Fruit fly (Drosophila melanogaster) whole organism: ENCODE results near the gene CG3198.

Experiments used
- CG8478 ChIP-seq: fragments of >200 bp; optimal IDR thresholded peaks from 2 replicates; lab custom pipeline; 2018; ENCODE audit warnings: inconsistent platforms
- Dll ChIP-seq: fragments of >200 bp; optimal IDR thresholded peaks from 2 replicates; lab custom pipeline; 2017
- EcR ChIP-seq, 2 experiments: fragments of >200 bp; optimal IDR thresholded peaks; 2 replicates each; lab custom pipeline; 2017; ENCODE audit warnings: missing biosample characterization in 2 of 2, missing genetic modification characterization in 2 of 2, missing genetic modification reagents in 2 of 2
- pan ChIP-seq: fragments of >200 bp; optimal IDR thresholded peaks from 2 replicates; lab custom pipeline; 2017
- psq ChIP-seq: fragments of >200 bp; optimal IDR thresholded peaks from 2 replicates; lab custom pipeline; 2017
- usp ChIP-seq: fragments of >200 bp; optimal IDR thresholded peaks from 2 replicates; lab custom pipeline; 2017; ENCODE audit warnings: missing biosample characterization, missing genetic modification characterization, mixed read lengths

The CG3198 gene

DNA sequence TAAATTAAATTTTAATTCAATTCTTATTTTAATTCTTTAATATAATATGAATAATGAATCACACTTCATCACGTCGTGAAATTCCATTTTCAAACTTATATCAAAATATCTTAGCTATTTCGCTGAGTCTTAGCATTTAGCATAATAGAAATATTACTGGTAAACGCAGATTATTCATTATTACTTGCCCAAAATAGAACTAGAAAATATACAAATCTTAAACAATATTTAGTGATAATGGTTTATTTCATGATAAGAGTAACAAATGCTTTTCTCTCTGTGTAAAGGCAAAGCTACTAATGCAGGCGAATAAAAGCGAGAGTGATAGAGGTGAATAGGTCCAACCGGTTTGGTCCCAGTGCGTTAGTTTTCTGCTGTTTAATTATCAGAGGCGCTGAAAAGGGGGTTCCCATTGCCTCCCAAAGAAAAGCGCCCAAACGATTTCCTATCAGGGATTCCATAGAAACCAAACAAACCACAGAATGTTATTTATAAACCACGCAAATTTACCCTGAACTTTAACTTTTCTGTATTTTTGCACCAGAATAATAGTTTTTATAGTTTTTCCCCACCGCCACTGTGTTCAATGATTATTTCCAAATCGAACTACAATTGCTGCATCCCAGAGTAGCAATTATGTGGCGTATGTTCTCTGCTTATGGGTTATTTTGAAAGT lies 10.8 kb downstream of the CG3198 start:
- TF ChIP-seq usp (GFP tag; lab: Kevin White, UChicago) (no peak), EcR (GFP tag; optimal IDR thresholded peaks at IDR 0.05; lab: Kevin White, UChicago) (no peak), Dll (lab: Kevin White, UChicago) (no peak), psq (lab: Kevin White, UChicago) (no peak), pan (lab: Kevin White, UChicago) (no peak)

DNA sequence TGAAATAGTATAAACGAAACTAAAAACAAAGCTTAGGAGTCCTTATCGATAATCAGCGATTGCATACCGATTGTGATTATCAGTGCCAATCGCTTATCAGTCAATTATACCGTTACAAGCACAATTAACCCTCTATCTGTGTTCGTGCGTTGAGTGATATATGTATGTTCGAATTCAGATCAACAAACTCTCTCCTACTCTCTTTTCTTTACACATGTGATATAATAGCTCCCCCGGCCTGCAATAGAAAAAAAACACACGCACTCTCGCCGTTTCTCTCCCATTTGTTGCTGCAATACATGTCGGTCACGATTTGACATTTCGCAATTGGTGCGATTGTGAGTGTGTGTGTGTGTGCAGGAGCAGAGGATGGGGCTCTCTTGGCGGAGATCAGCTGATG lies 11.4 kb downstream of the CG3198 start:
- no peak for TF ChIP-seq Dll (lab: Kevin White, UChicago)
- no peak for TF ChIP-seq usp (GFP tag; lab: Kevin White, UChicago)
- TF ChIP-seq pan (lab: Kevin White, UChicago), result no peak
- TF ChIP-seq psq (lab: Kevin White, UChicago), result no peak
- no peak for TF ChIP-seq CG8478 (lab: Kevin White, UChicago)
- no peak for TF ChIP-seq EcR (GFP tag; optimal IDR thresholded peaks at IDR 0.05; lab: Kevin White, UChicago)

DNA sequence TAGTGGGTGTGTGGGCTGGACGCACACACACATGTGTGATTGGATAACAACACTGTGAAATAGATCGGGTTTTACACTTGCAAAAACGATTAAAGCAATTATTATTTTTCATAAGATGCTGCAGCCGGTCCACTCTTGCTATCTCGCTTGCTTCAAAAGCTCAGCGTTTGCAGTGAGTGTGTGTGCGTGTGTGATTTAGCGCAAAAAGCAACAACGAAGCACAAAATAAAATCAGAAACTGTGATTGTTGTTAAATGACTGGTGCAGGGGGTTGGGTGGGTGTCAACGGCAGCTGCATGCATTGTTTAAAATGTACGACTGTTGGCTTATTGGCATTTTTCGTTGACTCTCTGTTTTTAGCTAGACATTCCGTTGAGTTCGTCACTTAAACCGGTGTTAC lies 11.9 kb downstream of the CG3198 start:
- TF ChIP-seq usp (GFP tag; lab: Kevin White, UChicago) (no peak), psq (lab: Kevin White, UChicago) (no peak), CG8478 (lab: Kevin White, UChicago) (no peak), Dll (lab: Kevin White, UChicago) (no peak), EcR (GFP tag; optimal IDR thresholded peaks at IDR 0.05; lab: Kevin White, UChicago) (no peak), pan (lab: Kevin White, UChicago) (no peak)

DNA sequence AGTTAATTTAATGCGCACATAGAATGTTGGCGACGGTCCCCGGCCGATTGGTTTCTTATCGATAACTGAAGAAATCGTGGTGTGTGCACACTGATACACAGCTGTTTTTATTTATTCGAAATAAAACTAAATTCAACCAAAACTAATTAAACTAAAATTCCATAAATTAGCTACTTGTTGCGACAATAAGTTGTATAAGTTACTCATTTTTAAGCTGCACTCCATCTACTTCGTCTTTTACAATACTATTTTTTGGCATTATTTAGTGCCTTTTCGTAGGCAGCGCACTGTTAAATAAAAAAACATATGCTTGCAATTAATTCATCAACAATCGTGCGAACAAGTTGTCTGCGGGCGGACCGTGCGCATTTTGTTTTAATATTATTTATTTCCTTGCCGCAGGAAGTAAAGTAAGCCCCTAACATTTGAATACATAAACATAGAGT lies 12.4 kb downstream of the CG3198 start, which contains the start of the genes CG3224 and Ctr1A:
TSS of gene CG3224 (minus strand) at position 71 of the 446 bp plus-strand sequence.
TSS of gene Ctr1A (plus strand) at position 256 of the 446 bp plus-strand sequence.
- no peak for TF ChIP-seq usp (GFP tag; lab: Kevin White, UChicago)
- TF ChIP-seq pan (lab: Kevin White, UChicago), result no peak
- TF ChIP-seq EcR (GFP tag; optimal IDR thresholded peaks at IDR 0.05; lab: Kevin White, UChicago), result no peak
- TF ChIP-seq Dll (lab: Kevin White, UChicago), result no peak
- no peak for TF ChIP-seq psq (lab: Kevin White, UChicago)
- TF ChIP-seq CG8478 (lab: Kevin White, UChicago), result no peak

DNA sequence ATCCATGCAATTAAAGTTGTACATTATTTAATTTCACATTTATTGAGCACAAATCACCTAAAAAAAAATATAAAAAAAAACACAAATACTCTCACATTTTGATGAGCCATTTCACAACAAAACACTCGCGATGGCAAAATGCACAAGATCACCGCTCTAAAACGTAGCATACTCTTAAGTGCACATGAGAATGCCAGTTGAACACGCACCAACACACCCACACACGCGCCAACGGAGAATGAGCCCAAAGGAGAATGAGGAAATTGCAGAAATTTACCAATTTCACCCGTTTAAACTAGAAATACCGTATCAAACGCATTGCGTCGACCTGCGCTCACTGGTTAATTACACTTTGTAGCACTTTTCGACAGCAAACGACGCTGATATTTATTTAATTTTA lies 13.9 kb downstream of the CG3198 start:
- TF ChIP-seq pan (lab: Kevin White, UChicago) (no peak), CG8478 (lab: Kevin White, UChicago) (no peak), Dll (lab: Kevin White, UChicago) (no peak), usp (GFP tag; lab: Kevin White, UChicago) (no peak), EcR (GFP tag; optimal IDR thresholded peaks at IDR 0.05; lab: Kevin White, UChicago) (no peak), psq (lab: Kevin White, UChicago) (no peak)

DNA sequence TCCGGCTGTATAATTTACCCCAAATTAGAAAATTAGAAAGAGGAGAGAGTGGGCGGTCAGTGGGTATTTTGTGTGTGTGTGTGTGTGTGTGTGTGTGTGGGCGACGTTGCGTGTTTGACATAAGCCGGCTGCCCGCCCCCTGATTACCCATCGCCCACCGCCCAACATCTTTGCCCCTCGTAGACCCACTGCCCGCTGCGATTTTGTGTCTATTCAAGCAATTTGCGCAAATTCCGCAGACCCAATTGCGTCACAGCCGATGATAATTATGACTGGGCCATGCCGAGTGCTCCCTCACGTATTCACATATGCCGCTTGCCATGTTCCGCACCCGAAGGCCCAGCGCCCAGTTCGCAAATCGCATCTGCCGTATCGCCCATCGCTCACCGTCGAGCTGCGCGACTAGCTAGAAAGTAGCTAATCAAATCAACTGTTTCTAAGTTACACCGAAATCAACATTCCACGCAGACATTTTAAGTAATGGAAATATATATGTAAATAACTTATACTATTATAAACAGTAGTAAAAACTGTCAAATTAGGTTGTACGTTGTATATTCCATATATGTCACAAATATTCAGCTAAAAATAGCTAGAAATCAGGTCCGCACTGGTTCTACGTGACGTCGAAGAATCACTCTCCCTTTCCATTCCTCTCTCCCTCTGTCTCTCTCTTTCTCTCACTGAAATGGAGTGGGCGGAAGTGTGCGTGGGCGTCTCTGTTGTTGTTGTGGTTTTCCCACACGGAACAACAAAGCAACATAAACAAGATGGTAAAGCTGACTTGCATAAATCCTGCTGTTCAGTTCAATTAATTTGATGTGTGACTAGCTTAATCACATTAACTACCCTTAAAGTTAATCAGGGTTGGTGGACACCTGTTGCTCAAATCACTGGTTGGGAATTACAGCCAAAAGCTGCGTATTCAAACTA lies 16.9 kb downstream of the CG3198 start:
- TF ChIP-seq usp (GFP tag; lab: Kevin White, UChicago), result no peak
- TF ChIP-seq psq (lab: Kevin White, UChicago), result no peak
- TF ChIP-seq EcR (GFP tag; optimal IDR thresholded peaks at IDR 0.05; lab: Kevin White, UChicago), result no peak
- no peak for TF ChIP-seq Dll (lab: Kevin White, UChicago)
- no peak for TF ChIP-seq CG8478 (lab: Kevin White, UChicago)
- TF ChIP-seq pan (lab: Kevin White, UChicago), result no peak

DNA sequence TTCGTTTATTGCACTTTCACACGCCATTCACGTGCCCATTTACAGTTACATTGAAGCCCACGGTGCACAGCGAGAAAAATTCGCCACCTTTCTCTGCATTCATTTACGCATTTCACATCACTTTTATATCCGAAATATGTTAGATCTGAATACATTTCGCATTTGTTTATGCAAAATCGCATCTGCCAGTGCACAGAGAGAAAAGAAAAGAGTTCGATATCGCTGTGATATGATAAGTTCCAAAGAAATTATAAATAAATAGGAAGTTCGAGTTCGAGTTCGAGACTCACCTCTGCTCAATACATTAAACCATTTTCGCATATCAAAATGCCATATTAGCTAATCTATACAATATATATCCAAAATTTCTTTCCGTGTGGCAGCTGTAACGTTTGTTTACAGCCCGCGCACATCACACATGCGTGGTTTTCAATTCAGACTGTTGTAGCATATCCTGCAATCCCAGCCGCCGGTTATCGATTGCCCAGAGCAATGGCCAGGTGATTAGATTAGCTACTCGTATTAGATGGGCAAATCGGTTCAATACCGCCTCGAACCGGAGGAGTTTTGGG lies 17.7 kb downstream of the CG3198 start:
- TF ChIP-seq usp (GFP tag; lab: Kevin White, UChicago) (no peak), psq (lab: Kevin White, UChicago) (no peak), Dll (lab: Kevin White, UChicago) (no peak), pan (lab: Kevin White, UChicago) (no peak), EcR (GFP tag; optimal IDR thresholded peaks at IDR 0.05; lab: Kevin White, UChicago) (no peak), CG8478 (lab: Kevin White, UChicago) (no peak)

DNA sequence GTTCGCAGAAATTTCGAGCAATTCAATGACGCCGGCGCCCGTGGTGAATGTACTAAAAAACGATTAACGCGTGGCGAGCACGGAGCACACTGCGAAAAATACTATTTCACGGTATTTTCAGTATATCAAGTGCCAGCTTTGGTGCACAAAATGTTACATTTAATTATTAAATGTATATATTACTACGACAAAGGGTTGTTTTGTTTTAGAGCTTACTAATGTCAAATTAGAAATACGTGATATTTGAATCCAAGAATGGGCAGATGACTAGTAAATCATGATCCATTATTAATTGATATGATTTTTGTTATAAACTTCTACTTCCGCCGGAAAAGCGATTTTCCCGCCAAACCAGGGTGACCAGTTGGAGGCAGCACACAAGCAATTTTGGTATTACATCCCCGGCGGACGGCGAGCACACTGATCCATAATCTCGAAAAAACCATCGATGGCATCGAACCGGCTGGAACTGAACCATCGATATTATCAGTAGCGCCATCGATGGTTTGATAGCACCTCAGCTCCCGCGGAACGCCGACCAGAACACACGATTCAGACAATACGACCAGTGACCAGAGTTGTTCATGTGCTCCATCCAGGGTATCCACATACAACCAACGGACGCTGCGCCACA lies 19.5 kb downstream of the CG3198 start, which contains the start of the genes CG3226 and Cdc7:
TSS of gene CG3226 (minus strand) at position 51 of the 634 bp plus-strand sequence.
TSS of gene Cdc7 (plus strand) at position 344 of the 634 bp plus-strand sequence.
- TF ChIP-seq Dll (lab: Kevin White, UChicago), result no peak
- no peak for TF ChIP-seq EcR (GFP tag; optimal IDR thresholded peaks at IDR 0.05; lab: Kevin White, UChicago)
- no peak for TF ChIP-seq pan (lab: Kevin White, UChicago)
- no peak for TF ChIP-seq usp (GFP tag; lab: Kevin White, UChicago)
- TF ChIP-seq CG8478 (lab: Kevin White, UChicago), result no peak
- TF ChIP-seq psq (lab: Kevin White, UChicago), result no peak

DNA sequence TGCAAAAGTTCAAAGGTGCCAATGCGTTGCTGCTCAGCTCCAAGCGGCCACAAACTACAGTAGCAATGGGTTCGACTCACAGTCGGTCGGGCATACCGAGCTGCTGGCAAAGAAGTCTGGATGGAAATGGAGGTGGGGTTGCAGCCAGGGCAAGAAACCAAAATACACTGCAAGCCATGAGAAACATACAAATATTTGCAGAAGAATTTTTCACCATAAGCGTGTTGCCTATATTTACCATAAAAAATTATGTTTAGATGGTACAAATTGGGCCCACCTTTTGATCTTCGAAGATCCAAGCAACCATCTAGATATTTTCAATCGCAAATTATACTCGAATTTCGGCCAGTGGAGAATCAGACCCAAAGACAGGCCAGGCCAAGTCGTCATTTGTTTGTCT lies 26.9 kb downstream of the CG3198 start:
- no peak for TF ChIP-seq EcR (GFP tag; optimal IDR thresholded peaks at IDR 0.05; lab: Kevin White, UChicago)
- no peak for TF ChIP-seq Dll (lab: Kevin White, UChicago)
- no peak for TF ChIP-seq usp (GFP tag; lab: Kevin White, UChicago)
- no peak for TF ChIP-seq pan (lab: Kevin White, UChicago)
- TF ChIP-seq CG8478 (lab: Kevin White, UChicago), result no peak
- no peak for TF ChIP-seq psq (lab: Kevin White, UChicago)
